Fruit fly (Drosophila melanogaster): ENCODE results near the gene Cap-H2.

DNA sequence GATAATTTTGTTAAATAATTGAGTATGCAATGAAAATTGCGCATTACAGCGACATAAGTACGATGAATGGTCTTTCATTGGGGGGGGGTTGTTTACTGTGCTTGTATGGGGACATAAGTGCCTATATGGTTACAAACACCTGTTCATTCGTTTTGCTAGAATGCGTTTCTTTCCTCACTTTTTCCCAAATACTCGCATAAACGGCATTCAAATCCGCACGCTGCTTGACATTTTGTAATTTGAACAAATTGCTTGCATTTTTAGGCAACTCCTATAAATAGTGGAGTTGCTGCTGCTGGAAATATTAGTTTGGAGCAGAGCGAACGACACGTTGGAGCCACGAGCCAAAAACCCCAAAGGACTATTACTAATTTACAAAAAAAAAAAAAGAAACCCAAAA, 18.2 kb downstream of the Cap-H2 start, which contains the start of gene Desi:
- TF ChIP-seq tj (GFP tag; optimal IDR thresholded peaks at IDR 0.05), result no peak
- no peak for TF ChIP-seq CG12768 (GFP tag; optimal IDR thresholded peaks at IDR 0.05)
- TF ChIP-seq cnc (optimal IDR thresholded peaks at IDR 0.05), result no peak
- TF ChIP-seq CG14711 (tag; optimal IDR thresholded peaks at IDR 0.05), result no peak
- no peak for TF ChIP-seq ovo (GFP tag; optimal IDR thresholded peaks at IDR 0.05)
- no peak for TF ChIP-seq toe (GFP tag; optimal IDR thresholded peaks at IDR 0.05)
